Worm (Caenorhabditis elegans): Measurements from ENCODE around the gene cysl-3.

Gene cysl-3

DNA sequence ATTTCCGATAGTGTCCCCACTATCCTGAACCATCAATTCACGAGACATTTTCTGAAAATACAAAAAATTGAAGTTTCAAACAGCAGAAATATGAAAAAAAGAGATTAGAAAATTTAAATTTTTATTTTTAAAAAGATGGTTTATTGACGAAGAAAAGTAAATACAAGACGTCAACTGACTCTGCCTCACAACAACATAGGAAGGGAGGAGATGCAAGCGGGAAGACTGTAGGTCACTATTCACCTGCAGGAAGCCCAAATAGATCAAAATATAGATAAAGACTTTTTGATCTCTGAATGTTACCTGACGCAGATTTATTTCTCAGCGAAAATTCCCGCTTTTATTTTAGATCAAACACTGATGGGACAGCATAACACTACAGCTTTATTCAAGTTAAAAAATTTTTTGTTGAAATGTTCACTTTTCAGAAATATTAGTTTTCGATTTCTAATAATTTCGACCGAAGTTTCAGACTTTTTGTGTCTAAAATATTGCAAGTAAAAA is at the start of gene cysl-3:
TSS of gene cysl-3 (minus strand) at position 51 of the 504 bp plus-strand sequence.
- TF ChIP-seq gmeb-2 (tag; optimal IDR thresholded peaks at IDR 0.05) (no peak), K02D7.2 (tag; optimal IDR thresholded peaks at IDR 0.05) (no peak), sox-2 (GFP tag; IDR thresholded peaks at IDR 0.05) (no peak), zip-5 (tag; optimal IDR thresholded peaks at IDR 0.05) (no peak), ztf-16 (tag; optimal IDR thresholded peaks at IDR 0.05) (no peak)

ce11 chrV:3825190-3825589 is 49.3 kb upstream of the cysl-3 start:
- TF ChIP-seq nfya-1 (tag; optimal IDR thresholded peaks at IDR 0.05) (no peak), hlh-15 (tag; optimal IDR thresholded peaks at IDR 0.05) (no peak), dve-1 (tag; optimal IDR thresholded peaks at IDR 0.05) (no peak), C38D4.7 (GFP tag; optimal IDR thresholded peaks at IDR 0.05) (no peak), Y22D7AL.16 (tag; optimal IDR thresholded peaks at IDR 0.05) (no peak), zip-5 (tag; optimal IDR thresholded peaks at IDR 0.05) (no peak), nhr-11 (tag; optimal IDR thresholded peaks at IDR 0.05) (no peak), sdc-2 (tag; optimal IDR thresholded peaks at IDR 0.05) (no peak), F13H6.1 (tag; optimal IDR thresholded peaks at IDR 0.05) (no peak), fkh-6 (tag; optimal IDR thresholded peaks at IDR 0.05) (no peak), pqm-1 (tag; optimal IDR thresholded peaks at IDR 0.05) (no peak), ceh-19 (GFP tag; optimal IDR thresholded peaks at IDR 0.05) (no peak), ref-2 (tag; optimal IDR thresholded peaks at IDR 0.05) (no peak), ceh-24 (tag; optimal IDR thresholded peaks at IDR 0.05) (no peak), unc-42 (tag; optimal IDR thresholded peaks at IDR 0.05) (no peak), lim-6 (tag; optimal IDR thresholded peaks at IDR 0.05) (no peak), hlh-6 (tag; optimal IDR thresholded peaks at IDR 0.05) (no peak), pha-2 (tag; optimal IDR thresholded peaks at IDR 0.05) (no peak), hlh-13 (GFP tag; optimal IDR thresholded peaks at IDR 0.05) (no peak), madf-2 (tag; optimal IDR thresholded peaks at IDR 0.05) (no peak)

- no peak for TF ChIP-seq pros-1 (tag; optimal IDR thresholded peaks at IDR 0.05)
- no peak for TF ChIP-seq hlh-15 (tag; optimal IDR thresholded peaks at IDR 0.05)
- TF ChIP-seq Y22D7AL.16 (tag; optimal IDR thresholded peaks at IDR 0.05) = no peak
- no peak for TF ChIP-seq unc-86 (tag; optimal IDR thresholded peaks at IDR 0.05)
- TF ChIP-seq unc-3 (GFP tag; conservative IDR thresholded peaks at IDR 0.05) = no peak
- TF ChIP-seq unc-3 (tag; optimal IDR thresholded peaks at IDR 0.05) = no peak
- TF ChIP-seq ceh-22 (tag; optimal IDR thresholded peaks at IDR 0.05) = no peak
- TF ChIP-seq hlh-30 (tag; optimal IDR thresholded peaks at IDR 0.05; ENCODE audit: insufficient read depth) = no peak
- TF ChIP-seq hlh-13 (GFP tag; optimal IDR thresholded peaks at IDR 0.05) = no peak
- TF ChIP-seq lim-6 (tag; optimal IDR thresholded peaks at IDR 0.05) = no peak
- no peak for TF ChIP-seq unc-42 (tag; optimal IDR thresholded peaks at IDR 0.05)
- no peak for TF ChIP-seq tbx-2 (tag; optimal IDR thresholded peaks at IDR 0.05)
- no peak for TF ChIP-seq fkh-10 (GFP tag; optimal IDR thresholded peaks at IDR 0.05)
- TF ChIP-seq ceh-2 (tag; optimal IDR thresholded peaks at IDR 0.05) = no peak
Measured at ce11 chrV:3820875-3821274, 44.9 kb upstream of the cysl-3 start.

- TF ChIP-seq ceh-31 (tag; optimal IDR thresholded peaks at IDR 0.05) (peak; percentile 3), unc-42 (tag; optimal IDR thresholded peaks at IDR 0.05) (peak; percentile 44), dve-1 (tag; optimal IDR thresholded peaks at IDR 0.05) (no peak)
Measured at ce11 chrV:3814938-3815337, 39.0 kb upstream of the cysl-3 start, which contains the start of gene H10D18.1. H10D18.1 (plus strand) TSS chrV:3815214.

- no peak for TF ChIP-seq pat-9 (tag; optimal IDR thresholded peaks at IDR 0.05)
- TF ChIP-seq pha-4 (tag; optimal IDR thresholded peaks at IDR 0.05) = no peak
- TF ChIP-seq nfya-1 (tag; optimal IDR thresholded peaks at IDR 0.05) = no peak
- no peak for TF ChIP-seq hlh-8 (tag; optimal IDR thresholded peaks at IDR 0.05)
- no peak for TF ChIP-seq K02D7.2 (tag; optimal IDR thresholded peaks at IDR 0.05)
- no peak for TF ChIP-seq lin-11 (tag; optimal IDR thresholded peaks at IDR 0.05)
- TF ChIP-seq tbx-2 (tag; optimal IDR thresholded peaks at IDR 0.05) = no peak
- no peak for TF ChIP-seq fax-1 (tag; optimal IDR thresholded peaks at IDR 0.05)
- no peak for TF ChIP-seq npax-4 (tag; optimal IDR thresholded peaks at IDR 0.05)
- no peak for TF ChIP-seq ceh-31 (tag; optimal IDR thresholded peaks at IDR 0.05)
Measured at ce11 chrV:3814009-3814408, 38.1 kb upstream of the cysl-3 start.

All from whole organism, late embryonic.